Worm (Caenorhabditis elegans): ENCODE results near the gene str-116.

Gene str-116

DNA sequence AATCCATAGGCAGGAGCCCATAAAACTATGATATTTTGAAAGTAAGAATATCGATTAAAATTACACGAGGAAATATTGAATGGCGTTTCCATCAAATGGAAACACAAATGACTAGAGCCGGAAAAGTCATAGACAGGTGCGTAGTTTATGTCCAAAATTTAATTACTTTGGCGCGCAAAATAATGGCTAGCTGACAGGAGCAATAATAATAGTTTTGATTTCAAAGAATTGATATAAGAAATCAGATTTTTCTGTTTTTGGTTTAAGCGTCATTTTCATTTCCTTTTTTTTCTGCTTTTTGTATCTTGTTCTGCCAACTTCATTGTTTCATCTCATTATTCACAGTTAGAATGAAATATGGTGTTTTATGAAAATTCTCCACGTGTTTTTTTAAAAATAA, 3.8 kb upstream of the str-116 start, which contains the start of gene F07B10.4:
Gene F07B10.4, minus strand, starts transcription at position 101 of the 400 bp plus-strand sequence.
- TF ChIP-seq F23B12.7 (tag; optimal IDR thresholded peaks at IDR 0.05; ENCODE audit: insufficient read depth) (no peak), ccch-3 (GFP tag; optimal IDR thresholded peaks at IDR 0.05) (no peak), D2030.7 (GFP tag; IDR thresholded peaks at IDR 0.05) (no peak), die-1 (tag; optimal IDR thresholded peaks at IDR 0.05) (no peak), ets-4 (GFP tag; optimal IDR thresholded peaks at IDR 0.05) (no peak), F33H1.4 (GFP tag; IDR thresholded peaks at IDR 0.05) (no peak), F57A8.1 (GFP tag; optimal IDR thresholded peaks at IDR 0.05) (no peak), ama-1 (optimal IDR thresholded peaks at IDR 0.05) (no peak), ama-1 (GFP tag; optimal IDR thresholded peaks at IDR 0.05) (no peak), xnd-1 (tag; optimal IDR thresholded peaks at IDR 0.05) (no peak), fkh-3 (tag; optimal IDR thresholded peaks at IDR 0.05) (no peak)

DNA sequence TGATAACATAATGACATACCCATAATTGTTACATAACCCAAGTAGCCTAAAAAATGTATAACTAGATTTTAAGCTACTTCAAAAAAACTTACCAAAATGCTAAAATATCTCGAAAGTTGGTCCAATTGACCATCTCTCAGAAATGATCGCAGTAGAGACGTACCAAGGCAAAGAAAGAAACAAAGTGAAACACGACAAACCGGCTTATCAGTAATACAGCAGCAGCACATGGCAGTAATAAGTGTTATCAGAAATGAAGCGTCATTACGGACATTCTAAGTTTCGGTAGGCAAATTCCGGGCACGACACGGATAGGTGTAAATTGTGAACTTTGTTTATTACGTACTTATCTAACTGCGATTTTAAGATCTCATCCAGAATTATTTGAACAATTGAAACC, 1.3 kb upstream of the str-116 start, which contains the start of gene cln-3.1:
Gene cln-3.1, minus strand, starts transcription at position 171 of the 400 bp plus-strand sequence.
- TF ChIP-seq cebp-1 (GFP tag; IDR thresholded peaks at IDR 0.05): no peak
- no peak for TF ChIP-seq cebp-1 (tag; optimal IDR thresholded peaks at IDR 0.05)
- no peak for TF ChIP-seq hlh-12 (tag; optimal IDR thresholded peaks at IDR 0.05)
- peak; percentile 61 for TF ChIP-seq nhr-80 (tag; optimal IDR thresholded peaks at IDR 0.05)
- TF ChIP-seq sea-2 (GFP tag; IDR thresholded peaks at IDR 0.05): no peak
- TF ChIP-seq zim-3 (tag; optimal IDR thresholded peaks at IDR 0.05): no peak
- no peak for TF ChIP-seq ztf-25 (GFP tag; IDR thresholded peaks at IDR 0.05)

DNA sequence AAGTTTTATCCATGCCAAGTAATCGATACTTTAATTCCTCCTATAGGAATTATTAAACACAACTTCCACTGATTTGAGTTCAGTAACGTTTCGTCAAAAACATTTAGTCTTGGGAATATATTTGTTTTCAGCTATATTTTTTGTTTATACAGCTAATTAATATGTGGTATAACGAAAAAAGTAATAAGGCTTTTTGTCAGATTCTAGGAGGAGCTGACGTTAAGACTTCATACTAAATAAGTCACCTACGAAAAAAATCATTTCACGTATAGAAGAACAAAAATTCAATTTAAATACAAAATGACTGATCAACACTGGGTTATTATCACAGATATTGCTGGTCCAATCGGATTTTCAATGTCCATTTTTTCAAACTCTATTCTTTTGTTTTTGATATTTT, 2.0 kb downstream of the str-116 start, which contains the start of gene str-115:
Gene str-115, plus strand, starts transcription at position 301 of the 400 bp plus-strand sequence.
- TF ChIP-seq ztf-3 (GFP tag; optimal IDR thresholded peaks at IDR 0.05) (no peak), let-607 (tag; optimal IDR thresholded peaks at IDR 0.05) (no peak), egl-44 (GFP tag; IDR thresholded peaks at IDR 0.05) (no peak), Y79H2A.3 (GFP tag; conservative IDR thresholded peaks at IDR 0.05) (no peak), ztf-6 (GFP tag; IDR thresholded peaks at IDR 0.05) (no peak), ztf-18 (tag; optimal IDR thresholded peaks at IDR 0.05) (no peak), xnd-1 (tag; optimal IDR thresholded peaks at IDR 0.05) (no peak), attf-5 (GFP tag; optimal IDR thresholded peaks at IDR 0.05) (no peak), ceh-27 (GFP tag; optimal IDR thresholded peaks at IDR 0.05) (no peak), madf-6 (GFP tag; IDR thresholded peaks at IDR 0.05) (no peak), attf-3 (GFP tag; conservative IDR thresholded peaks at IDR 0.05) (no peak), madf-8 (GFP tag; conservative IDR thresholded peaks at IDR 0.05) (no peak), F10E7.11 (tag; optimal IDR thresholded peaks at IDR 0.05) (no peak), lsy-27 (tag; optimal IDR thresholded peaks at IDR 0.05; ENCODE audit: borderline replicate concordance, insufficient read depth) (no peak), F37B4.10 (GFP tag; IDR thresholded peaks at IDR 0.05) (no peak), mel-28 (tag; optimal IDR thresholded peaks at IDR 0.05; ENCODE audit: borderline replicate concordance) (no peak), nhr-80 (tag; optimal IDR thresholded peaks at IDR 0.05) (no peak)

DNA sequence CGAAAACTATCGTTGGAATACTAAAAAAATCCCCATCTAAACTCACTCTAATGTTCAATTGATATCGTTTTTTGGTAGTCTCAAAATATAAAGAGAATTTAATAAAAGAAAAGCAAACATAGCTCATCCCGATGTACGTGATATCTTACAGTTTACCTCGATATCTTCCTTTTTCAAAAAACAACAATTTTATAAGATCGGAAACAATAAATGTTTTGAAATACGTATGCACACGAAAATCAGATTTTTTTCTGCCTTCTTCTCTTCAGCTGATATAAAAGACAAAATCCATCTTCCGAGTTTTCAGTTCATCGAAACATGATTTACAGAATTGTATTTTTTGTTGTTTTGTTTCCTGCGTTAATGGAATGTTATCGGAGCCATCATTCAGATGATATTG, 4.3 kb downstream of the str-116 start, which contains the start of gene clec-222:
Gene clec-222, plus strand, starts transcription at position 301 of the 400 bp plus-strand sequence.
- TF ChIP-seq lsl-1 (GFP tag; optimal IDR thresholded peaks at IDR 0.05): no peak
- no peak for TF ChIP-seq egl-44 (GFP tag; IDR thresholded peaks at IDR 0.05)
- TF ChIP-seq D2030.7 (GFP tag; IDR thresholded peaks at IDR 0.05): no peak
- no peak for TF ChIP-seq F39B2.1 (GFP tag; IDR thresholded peaks at IDR 0.05)
- no peak for TF ChIP-seq ztf-26 (tag; optimal IDR thresholded peaks at IDR 0.05)
- no peak for TF ChIP-seq B0035.1 (tag; optimal IDR thresholded peaks at IDR 0.05)
- TF ChIP-seq hmg-1.2 (GFP tag; IDR thresholded peaks at IDR 0.05): no peak
- no peak for TF ChIP-seq attf-6 (GFP tag; IDR thresholded peaks at IDR 0.05)
- TF ChIP-seq snpc-4 (GFP tag; optimal IDR thresholded peaks at IDR 0.05): no peak
- TF ChIP-seq snpc-4 (tag; optimal IDR thresholded peaks at IDR 0.05): no peak
- TF ChIP-seq sptf-2 (GFP tag; optimal IDR thresholded peaks at IDR 0.05): no peak
- TF ChIP-seq bed-2 (GFP tag; IDR thresholded peaks at IDR 0.05): no peak
- TF ChIP-seq T07F8.4 (tag; optimal IDR thresholded peaks at IDR 0.05): no peak
- TF ChIP-seq F52B5.7 (tag; optimal IDR thresholded peaks at IDR 0.05): no peak
